Worm (Caenorhabditis elegans) whole organism, late embryonic: Measurements from ENCODE around the gene C18D11.3.
A peak's percentile ranks its signal among the peaks of the same experiment; 100 is the strongest.

ENCODE experiments used
- F13H6.1 ChIP-seq: sonication (generic microtip); optimal IDR thresholded peaks from 2 replicates; lab custom pipeline; 2016; ENCODE audit warnings: missing genetic modification characterization, missing compliant biosample characterization
- K02D7.2 ChIP-seq: sonication (generic microtip); optimal IDR thresholded peaks from 2 replicates; lab custom pipeline; 2017; ENCODE audit warnings: mild to moderate bottlenecking, missing genetic modification characterization, missing compliant biosample characterization
- T23F11.4 ChIP-seq: fragments of 200-800 bp; sonication (Bioruptor generic); optimal IDR thresholded peaks from 2 replicates; lab custom pipeline; 2018; ENCODE audit warnings: mild to moderate bottlenecking, missing genetic modification characterization, missing compliant biosample characterization
- ahr-1 ChIP-seq: sonication (generic microtip); optimal IDR thresholded peaks from 2 replicates; lab custom pipeline; 2016; ENCODE audit warnings: missing genetic modification characterization, missing compliant biosample characterization
- ceh-14 ChIP-seq: sonication (generic microtip); optimal IDR thresholded peaks from 2 replicates; lab custom pipeline; 2016; ENCODE audit warnings: missing genotype, missing genetic modification characterization, missing compliant biosample characterization
- ceh-19 ChIP-seq: fragments of 200-800 bp; sonication (Bioruptor generic); optimal IDR thresholded peaks from 2 replicates; lab custom pipeline; 2018; ENCODE audit warnings: mild to moderate bottlenecking, missing genetic modification characterization, missing compliant biosample characterization
- ceh-24 ChIP-seq: sonication (generic microtip); optimal IDR thresholded peaks from 2 replicates; lab custom pipeline; 2016; ENCODE audit warnings: mild to moderate bottlenecking, missing genetic modification characterization, missing compliant biosample characterization
- ceh-31 ChIP-seq: sonication (generic microtip); optimal IDR thresholded peaks from 2 replicates; lab custom pipeline; 2016; ENCODE audit warnings: missing genetic modification characterization, missing compliant biosample characterization
- ceh-34 ChIP-seq: sonication (generic microtip); optimal IDR thresholded peaks from 2 replicates; lab custom pipeline; 2016; ENCODE audit warnings: mild to moderate bottlenecking, missing genetic modification characterization, missing compliant biosample characterization
- ceh-48 ChIP-seq: sonication (generic microtip); optimal IDR thresholded peaks from 2 replicates; lab custom pipeline; 2016; ENCODE audit warnings: missing genetic modification characterization, inconsistent platforms, missing compliant biosample characterization
- ceh-9 ChIP-seq: sonication (generic microtip); optimal IDR thresholded peaks from 2 replicates; lab custom pipeline; 2016; ENCODE audit warnings: mild to moderate bottlenecking, missing genetic modification characterization, inconsistent platforms, missing compliant biosample characterization
- che-1 ChIP-seq: sonication (generic microtip); optimal IDR thresholded peaks from 2 replicates; lab custom pipeline; 2016; ENCODE audit warnings: mild to moderate bottlenecking, missing genetic modification characterization, missing compliant biosample characterization
- dmd-4 ChIP-seq: sonication (generic microtip); optimal IDR thresholded peaks from 2 replicates; lab custom pipeline; 2016; ENCODE audit warnings: borderline replicate concordance, missing genetic modification characterization, missing compliant biosample characterization
- dve-1 ChIP-seq: sonication (generic microtip); optimal IDR thresholded peaks from 2 replicates; lab custom pipeline; 2017; ENCODE audit warnings: antibody characterized with exemption, mild to moderate bottlenecking, missing genetic modification characterization, missing compliant biosample characterization
- ets-4 ChIP-seq: sonication (generic microtip); optimal IDR thresholded peaks from 2 replicates; lab custom pipeline; 2016; ENCODE audit warnings: missing genetic modification characterization, missing compliant biosample characterization
- eyg-1 ChIP-seq: sonication (generic microtip); optimal IDR thresholded peaks from 2 replicates; lab custom pipeline; 2016; ENCODE audit warnings: missing genotype, missing genetic modification characterization, missing compliant biosample characterization
- hlh-13 ChIP-seq: fragments of 200-800 bp; sonication (Bioruptor generic); optimal IDR thresholded peaks from 2 replicates; lab custom pipeline; 2018; ENCODE audit warnings: mild to moderate bottlenecking, missing genetic modification characterization, missing compliant biosample characterization
- hlh-15 ChIP-seq: sonication (generic microtip); optimal IDR thresholded peaks from 2 replicates; lab custom pipeline; 2016; ENCODE audit warnings: missing genetic modification characterization, missing compliant biosample characterization
- hlh-30 ChIP-seq: sonication (generic microtip); optimal IDR thresholded peaks from 2 replicates; lab custom pipeline; 2017; ENCODE audit warnings: antibody characterized with exemption, missing genetic modification characterization, missing compliant biosample characterization; ENCODE audit not compliant: insufficient read depth
- lim-6 ChIP-seq: sonication (generic microtip); optimal IDR thresholded peaks from 2 replicates; lab custom pipeline; 2016; ENCODE audit warnings: missing genetic modification characterization, missing compliant biosample characterization
- lin-11 ChIP-seq: fragments of 200-800 bp; sonication (Bioruptor generic); optimal IDR thresholded peaks from 2 replicates; lab custom pipeline; 2018; ENCODE audit warnings: mild to moderate bottlenecking, missing genetic modification characterization, missing compliant biosample characterization
- madf-2 ChIP-seq: sonication (generic microtip); optimal IDR thresholded peaks from 2 replicates; lab custom pipeline; 2017; ENCODE audit warnings: missing genetic modification characterization, missing compliant biosample characterization
- mec-3 ChIP-seq: sonication (generic microtip); optimal IDR thresholded peaks from 2 replicates; lab custom pipeline; 2016; ENCODE audit warnings: borderline replicate concordance, missing genetic modification characterization, missing compliant biosample characterization
- nfya-1 ChIP-seq: sonication (generic microtip); optimal IDR thresholded peaks from 2 replicates; lab custom pipeline; 2017; ENCODE audit warnings: missing genetic modification characterization, mild to moderate bottlenecking, missing compliant biosample characterization, antibody characterized with exemption, moderate library complexity
- npax-4 ChIP-seq: sonication (generic microtip); optimal IDR thresholded peaks from 2 replicates; lab custom pipeline; 2016; ENCODE audit warnings: missing genetic modification characterization, missing compliant biosample characterization
- odd-2 ChIP-seq: sonication (generic microtip); optimal IDR thresholded peaks from 2 replicates; lab custom pipeline; 2017; ENCODE audit warnings: antibody characterized with exemption, mild to moderate bottlenecking, missing genetic modification characterization, missing compliant biosample characterization
- pag-3 ChIP-seq: sonication (generic microtip); optimal IDR thresholded peaks from 2 replicates; lab custom pipeline; 2016; ENCODE audit warnings: missing compliant biosample characterization, missing genetic modification characterization, borderline replicate concordance
- pat-9 ChIP-seq: fragments of 200-800 bp; sonication (Bioruptor generic); optimal IDR thresholded peaks from 2 replicates; lab custom pipeline; 2018; ENCODE audit warnings: mild to moderate bottlenecking, missing genetic modification characterization, moderate library complexity, missing compliant biosample characterization
- pha-4 ChIP-seq: fragments of 150-350 bp; optimal IDR thresholded peaks from 2 replicates; lab custom pipeline; 2018; ENCODE audit warnings: missing biosample characterization, missing genetic modification reagents, missing genetic modification characterization
- ref-2 ChIP-seq: sonication (generic microtip); optimal IDR thresholded peaks from 2 replicates; lab custom pipeline; 2016; ENCODE audit warnings: missing genetic modification characterization, missing compliant biosample characterization
- rnt-1 ChIP-seq: sonication (generic microtip); optimal IDR thresholded peaks from 2 replicates; lab custom pipeline; 2016; ENCODE audit warnings: missing genetic modification characterization, missing compliant biosample characterization
- unc-3 ChIP-seq, 2 experiments: fragments of 200-800 bp in 1 of 2; sonication (Bioruptor generic) in 1 of 2; sonication (generic microtip) in 1 of 2; conservative IDR thresholded peaks in 1 of 2; optimal IDR thresholded peaks in 1 of 2; 2 replicates each; pipeline versions ENCODE4 v1.3.6 to Lab custom; 2016 to 2022; ENCODE audit warnings: missing compliant biosample characterization in 2 of 2, missing genetic modification characterization in 2 of 2, missing genetic modification reagents in 1 of 2

The C18D11.3 gene

ce11 chrIII:11826118-11826517 lies 2.9 kb downstream of the C18D11.3 start, which contains the start of gene rsp-8:
Gene rsp-8 (plus strand): TSS chrIII:11826418.
- no peak for TF ChIP-seq che-1 (tag; lab: Kevin White, UChicago)
- no peak for TF ChIP-seq mec-3 (tag; lab: Kevin White, UChicago)
- TF ChIP-seq hlh-13 (GFP tag; lab: Kevin White, UChicago) = no peak
- no peak for TF ChIP-seq npax-4 (tag; lab: Kevin White, UChicago)
- no peak for TF ChIP-seq lim-6 (tag; lab: Kevin White, UChicago)
- TF ChIP-seq pha-4 (tag; lab: Kevin White, UChicago) = no peak
- no peak for TF ChIP-seq K02D7.2
- TF ChIP-seq T23F11.4 = no peak
- no peak for TF ChIP-seq ref-2
- no peak for TF ChIP-seq hlh-15 (tag; lab: Kevin White, UChicago)
- TF ChIP-seq madf-2 (tag; lab: Kevin White, UChicago) = no peak
- no peak for TF ChIP-seq dmd-4 (tag; lab: Kevin White, UChicago)
- no peak for TF ChIP-seq dve-1 (tag; lab: Kevin White, UChicago)
- TF ChIP-seq lin-11 (tag; lab: Kevin White, UChicago) = no peak

DNA sequence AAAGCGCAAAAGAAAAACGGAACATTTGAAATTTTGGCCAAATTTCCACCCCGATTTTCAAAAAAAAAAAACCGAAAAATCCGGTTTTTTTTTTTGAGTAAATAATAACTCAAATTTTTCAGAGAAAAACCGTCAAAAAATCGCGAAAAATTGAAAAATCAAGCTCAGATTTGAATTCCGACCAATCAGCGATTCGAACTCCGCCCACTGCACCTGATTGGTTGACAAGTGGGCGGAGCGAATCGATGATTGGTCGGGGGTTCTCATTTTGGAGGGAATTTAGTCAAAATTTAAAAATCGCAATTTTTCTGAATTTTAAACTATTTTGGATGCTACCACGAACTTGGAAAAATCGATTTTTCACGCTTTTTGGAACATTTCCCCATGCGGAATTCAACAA lies 5.8 kb downstream of the C18D11.3 start:
- TF ChIP-seq rnt-1 (tag; lab: Kevin White, UChicago) (no peak), nfya-1 (tag; lab: Kevin White, UChicago) (peak; percentile 93)

ce11 chrIII:11829585-11830195 lies 6.4 kb downstream of the C18D11.3 start:
- TF ChIP-seq nfya-1 (tag; lab: Kevin White, UChicago) (peak; percentile 98), ceh-48 (tag; lab: Kevin White, UChicago) (no peak)

DNA sequence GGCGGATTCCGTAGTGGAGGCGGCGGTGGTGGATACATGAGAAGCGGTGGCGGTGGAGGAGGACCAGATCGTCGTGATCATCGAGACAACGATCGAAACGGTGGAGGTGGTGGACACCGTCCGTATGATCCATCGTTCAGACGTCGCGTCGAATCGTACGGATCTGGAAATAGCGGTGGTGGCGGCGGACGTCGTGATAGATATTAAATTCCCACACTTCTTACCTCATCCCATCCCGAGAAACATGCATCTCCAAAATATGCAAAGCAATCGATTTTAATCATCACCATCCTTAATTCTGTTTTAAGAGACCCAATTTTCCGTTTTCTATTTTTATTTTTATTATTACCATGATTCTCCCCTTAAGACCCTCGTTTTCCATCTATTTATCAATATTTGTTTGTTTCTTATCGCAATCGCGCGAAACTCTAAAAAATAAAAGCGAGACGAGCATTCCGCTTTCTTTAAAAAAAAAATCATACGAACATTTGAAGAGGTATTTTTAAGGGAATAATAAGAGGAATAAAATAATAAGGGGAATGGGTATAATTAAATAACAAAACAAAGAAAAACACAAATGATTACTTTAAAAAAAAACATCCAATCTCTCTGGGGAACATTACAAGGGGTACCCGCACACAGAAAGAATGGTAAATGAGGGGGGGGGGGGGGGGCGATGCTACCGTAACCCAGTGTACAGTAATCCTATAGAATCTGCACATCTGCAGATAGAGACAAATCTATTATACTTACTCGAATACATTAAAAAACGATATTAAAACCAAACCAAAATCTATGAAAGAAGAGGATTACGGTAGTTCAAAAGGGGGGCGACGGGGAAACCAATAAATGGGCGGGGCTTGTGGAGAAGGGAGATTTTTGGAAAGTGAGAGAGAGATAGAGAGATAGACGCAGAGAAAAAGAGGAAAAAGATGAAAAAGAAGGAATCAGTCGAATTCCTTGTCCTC lies 7.6 kb downstream of the C18D11.3 start:
- no peak for TF ChIP-seq ceh-24
- no peak for TF ChIP-seq pat-9
- TF ChIP-seq eyg-1 = no peak
- TF ChIP-seq hlh-30 (tag; lab: Kevin White, UChicago) = no peak
- no peak for TF ChIP-seq ets-4 (tag; lab: Kevin White, UChicago)
- no peak for TF ChIP-seq lim-6 (tag; lab: Kevin White, UChicago)
- no peak for TF ChIP-seq pha-4 (tag; lab: Kevin White, UChicago)
- no peak for TF ChIP-seq ceh-19

DNA sequence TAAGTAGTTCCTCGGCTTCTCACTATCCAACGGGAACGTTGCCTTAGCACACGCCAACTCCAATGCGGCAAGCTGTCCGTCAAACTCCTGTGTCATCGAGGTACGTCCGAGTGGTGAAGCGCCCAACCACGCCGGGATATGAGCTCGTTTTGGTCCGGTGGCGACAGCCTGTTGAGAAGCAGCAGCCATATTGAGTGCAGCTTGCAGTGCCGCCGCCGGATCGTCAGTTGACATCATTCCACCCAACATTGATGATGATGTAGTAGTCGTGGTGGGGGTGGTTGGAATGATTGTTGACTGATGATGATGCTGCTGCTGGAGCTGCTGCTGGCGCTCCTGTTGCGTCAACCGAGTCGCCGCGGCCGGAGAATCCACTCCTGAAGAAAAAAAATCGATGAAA lies 10.2 kb downstream of the C18D11.3 start:
- TF ChIP-seq ceh-31 (tag; lab: Kevin White, UChicago) = no peak
- no peak for TF ChIP-seq eyg-1
- TF ChIP-seq dve-1 (tag; lab: Kevin White, UChicago) = no peak

- TF ChIP-seq ceh-9 (tag; lab: Kevin White, UChicago) = no peak
- no peak for TF ChIP-seq odd-2 (tag; lab: Kevin White, UChicago)
- no peak for TF ChIP-seq dve-1 (tag; lab: Kevin White, UChicago)
- no peak for TF ChIP-seq eyg-1
- no peak for TF ChIP-seq ceh-31 (tag; lab: Kevin White, UChicago)
- TF ChIP-seq ceh-19 = no peak
- no peak for TF ChIP-seq ceh-14
- TF ChIP-seq madf-2 (tag; lab: Kevin White, UChicago) = no peak
- no peak for TF ChIP-seq K02D7.2
- no peak for TF ChIP-seq pag-3 (tag; lab: Kevin White, UChicago)
- no peak for TF ChIP-seq ets-4 (tag; lab: Kevin White, UChicago)
- TF ChIP-seq lin-11 (tag; lab: Kevin White, UChicago) = no peak
- TF ChIP-seq ceh-34 (tag; lab: Kevin White, UChicago) = no peak
- no peak for TF ChIP-seq pat-9
- TF ChIP-seq unc-3 (GFP tag; conservative IDR thresholded peaks at IDR 0.05; lab: Robert Waterston, UW) = no peak
- no peak for TF ChIP-seq unc-3 (tag; optimal IDR thresholded peaks at IDR 0.05; lab: Kevin White, UChicago)
- no peak for TF ChIP-seq F13H6.1 (tag; lab: Kevin White, UChicago)
- TF ChIP-seq ahr-1 (tag; lab: Kevin White, UChicago) = no peak
These were observed 10.9 kb downstream of the C18D11.3 start for ce11 chrIII:11834168-11834567.
